Worm (Caenorhabditis elegans) whole organism, L1 larva: ENCODE data around the gene lin-3.

Source experiments
- ces-1 ChIP-seq: fragments of 150-350 bp; optimal IDR thresholded peaks from 2 replicates; lab custom pipeline; 2014; ENCODE audit warnings: missing biosample characterization, missing genetic modification reagents, missing genetic modification characterization
- dpl-1 ChIP-seq, 3 experiments: fragments of 150-350 bp in 2 of 3; sonication (generic microtip) in 1 of 3; optimal IDR thresholded peaks; 2 replicates each; lab custom pipeline; 2014 to 2017; ENCODE audit warnings: missing biosample characterization in 3 of 3, missing genetic modification characterization in 3 of 3, missing genetic modification reagents in 3 of 3
- dsc-1 ChIP-seq: sonication (generic microtip); optimal IDR thresholded peaks from 2 replicates; lab custom pipeline; 2016; ENCODE audit warnings: mild to moderate bottlenecking, missing genetic modification characterization, missing compliant biosample characterization
- efl-3 ChIP-seq: fragments of 200-800 bp; sonication (Bioruptor generic); optimal IDR thresholded peaks from 2 replicates; lab custom pipeline; 2018; ENCODE audit warnings: mild to moderate bottlenecking, missing genetic modification characterization, missing compliant biosample characterization
- fkh-4 ChIP-seq: sonication (generic microtip); optimal IDR thresholded peaks from 2 replicates; lab custom pipeline; 2016; ENCODE audit warnings: missing compliant biosample characterization, missing genetic modification characterization, borderline replicate concordance
- fos-1 ChIP-seq: fragments of 150-350 bp; optimal IDR thresholded peaks from 2 replicates; lab custom pipeline; 2014; ENCODE audit warnings: missing biosample characterization, missing genetic modification characterization
- lir-3 ChIP-seq: sonication (generic microtip); optimal IDR thresholded peaks from 2 replicates; lab custom pipeline; 2016; ENCODE audit warnings: mild to moderate bottlenecking, missing genetic modification characterization, moderate library complexity, missing compliant biosample characterization; ENCODE audit not compliant: poor library complexity
- nhr-85 ChIP-seq: sonication (generic microtip); peaks from one replicate; lab custom pipeline; 2016; ENCODE audit warnings: missing genetic modification characterization, inconsistent platforms, missing compliant biosample characterization
- snpc-4 ChIP-seq: fragments of 150-350 bp; optimal IDR thresholded peaks from 2 replicates; lab custom pipeline; 2014; ENCODE audit warnings: missing biosample characterization, missing genetic modification characterization
- tbx-2 ChIP-seq: sonication (generic microtip); optimal IDR thresholded peaks from 2 replicates; lab custom pipeline; 2016; ENCODE audit warnings: missing genetic modification characterization, missing compliant biosample characterization
- unc-62 ChIP-seq: fragments of 150-350 bp; optimal IDR thresholded peaks from 2 replicates; lab custom pipeline; 2014; ENCODE audit warnings: missing biosample characterization, missing genetic modification reagents, missing genetic modification characterization
- ztf-11 ChIP-seq, 2 experiments: sonication (generic microtip); optimal IDR thresholded peaks; 2 replicates each; lab custom pipeline; 2016 to 2017; ENCODE audit warnings: missing genetic modification characterization in 2 of 2, missing biosample characterization in 1 of 2, missing compliant biosample characterization in 1 of 2

ce11 chrIV:11051963-11052362, 2.1 kb upstream of the lin-3 start:
- TF ChIP-seq dsc-1 (tag; lab: Kevin White, UChicago) (no peak), fos-1 (no peak), unc-62 (GFP tag; lab: Kevin White, UChicago) (no peak), fkh-4 (tag; lab: Kevin White, UChicago) (no peak), dpl-1 (GFP tag; optimal IDR thresholded peaks at IDR 0.05; lab: Kevin White, UChicago) (no peak), lir-3 (tag; lab: Kevin White, UChicago) (no peak), ces-1 (GFP tag; lab: Kevin White, UChicago) (no peak), snpc-4 (tag; lab: Kevin White, UChicago) (no peak), tbx-2 (tag; lab: Kevin White, UChicago) (no peak), ztf-11 (tag; optimal IDR thresholded peaks at IDR 0.05; lab: Kevin White, UChicago) (no peak), nhr-85 (no peak), efl-3 (GFP tag; lab: Kevin White, UChicago) (no peak)
